Worm (Caenorhabditis elegans) whole organism, midembryonic: ENCODE data around the gene cdh-8.

Experiments
- T22C8.4 ChIP-seq: fragments of 200-800 bp; sonication (Bioruptor generic); IDR thresholded peaks from 2 replicates; pipeline ENCODE4 v1.3.6; 2022; ENCODE audit warnings: missing genetic modification characterization, missing compliant biosample characterization
- tab-1 ChIP-seq: fragments of 200-800 bp; sonication (Bioruptor generic); IDR thresholded peaks from 2 replicates; pipeline ENCODE4 v1.3.6; 2022; ENCODE audit warnings: missing genetic modification characterization, missing compliant biosample characterization

DNA sequence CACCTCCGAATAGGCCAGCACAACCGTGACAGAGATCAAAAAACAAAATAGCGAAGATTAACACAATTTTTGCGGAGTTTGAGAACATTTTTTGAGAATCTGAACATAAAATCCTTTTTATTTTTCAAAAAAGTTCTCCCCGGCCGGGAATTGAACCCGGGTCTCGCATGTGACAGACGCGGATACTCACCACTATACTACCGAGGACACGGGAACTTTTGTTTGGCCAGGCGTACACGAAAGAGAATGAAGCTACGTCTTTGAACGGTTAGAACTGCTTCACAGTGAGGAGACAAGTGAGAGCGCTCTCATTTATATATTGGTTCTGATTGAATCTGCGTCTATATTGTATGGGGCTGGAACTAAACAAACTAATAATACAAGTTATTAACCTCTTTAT lies 17.1 kb upstream of the cdh-8 start, which contains the start of gene grl-26:
- TF ChIP-seq tab-1 (GFP tag; lab: Robert Waterston, UW) (peak; percentile 82), T22C8.4 (GFP tag; lab: Robert Waterston, UW) (peak; percentile 58)
